Fruit fly (Drosophila melanogaster) whole organism, embryonic: ENCODE measurements around the gene mei-218.

Experiments used
- Atf6 ChIP-seq: fragments of 200-800 bp; sonication (Bioruptor generic); IDR thresholded peaks from 2 replicates; pipeline ENCODE4 v1.3.6; 2022; ENCODE audit warnings: missing biosample characterization, missing genetic modification characterization
- CG10462 ChIP-seq: fragments of 200-800 bp; sonication (Bioruptor generic); optimal IDR thresholded peaks from 2 replicates; lab custom pipeline; 2016; ENCODE audit warnings: missing biosample characterization, missing genetic modification characterization
- CG10543 ChIP-seq: fragments of 200-800 bp; sonication (Bioruptor generic); optimal IDR thresholded peaks from 3 replicates; lab custom pipeline; 2017; ENCODE audit warnings: missing biosample characterization, mild to moderate bottlenecking, missing genetic modification characterization, moderate library complexity
- CG10654 ChIP-seq: fragments of 200-800 bp; sonication (Bioruptor generic); optimal IDR thresholded peaks from 2 replicates; lab custom pipeline; 2016; ENCODE audit warnings: missing biosample characterization, missing genetic modification characterization
- CG11560 ChIP-seq: fragments of 200-800 bp; sonication (Bioruptor generic); IDR thresholded peaks from 3 replicates; pipeline ENCODE4 v1.3.6; 2022; ENCODE audit warnings: missing biosample characterization, missing genetic modification characterization
- CG14014 ChIP-seq: fragments of 200-800 bp; sonication (Bioruptor generic); IDR thresholded peaks from 2 replicates; pipeline ENCODE4 v1.3.6; 2022; ENCODE audit warnings: missing biosample characterization, missing genetic modification characterization
- CG14050 ChIP-seq: fragments of 200-800 bp; sonication (Bioruptor generic); IDR thresholded peaks from 3 replicates; pipeline ENCODE4 v1.3.6; 2022; ENCODE audit warnings: missing biosample characterization, missing genetic modification characterization
- CG15011 ChIP-seq: fragments of 200-800 bp; sonication (Bioruptor generic); optimal IDR thresholded peaks from 3 replicates; lab custom pipeline; 2018; ENCODE audit warnings: missing biosample characterization, mild to moderate bottlenecking, missing genetic modification characterization
- CG15514 ChIP-seq: fragments of 200-800 bp; sonication (Bioruptor generic); optimal IDR thresholded peaks from 3 replicates; lab custom pipeline; 2017; ENCODE audit warnings: missing biosample characterization, missing genetic modification characterization, mild to moderate bottlenecking, moderate library complexity, missing genetic modification reagents
- CG1603 ChIP-seq: fragments of 200-800 bp; sonication (Bioruptor generic); optimal IDR thresholded peaks from 2 replicates; lab custom pipeline; 2019; ENCODE audit warnings: missing biosample characterization, mild to moderate bottlenecking, missing genetic modification characterization, moderate library complexity
- CG1647 ChIP-seq: fragments of 200-800 bp; sonication (Bioruptor generic); optimal IDR thresholded peaks from 3 replicates; lab custom pipeline; 2016; ENCODE audit warnings: missing biosample characterization, missing genetic modification characterization
- CG18011 ChIP-seq: fragments of 200-800 bp; sonication (Bioruptor generic); optimal IDR thresholded peaks from 2 replicates; lab custom pipeline; 2017; ENCODE audit warnings: missing biosample characterization, missing genetic modification characterization, mild to moderate bottlenecking, moderate library complexity, missing genotype
- CG2116 ChIP-seq: fragments of 200-800 bp; sonication (Bioruptor generic); optimal IDR thresholded peaks from 3 replicates; lab custom pipeline; 2018; ENCODE audit warnings: missing biosample characterization, mild to moderate bottlenecking, missing genetic modification characterization
- CG2199 ChIP-seq: fragments of 200-800 bp; sonication (Bioruptor generic); IDR thresholded peaks from 3 replicates; pipeline ENCODE4 v1.3.6; 2022; ENCODE audit warnings: missing biosample characterization, missing genetic modification characterization
- CG2202 ChIP-seq: fragments of 200-800 bp; sonication (Bioruptor generic); optimal IDR thresholded peaks from 2 replicates; lab custom pipeline; 2018; ENCODE audit warnings: missing biosample characterization, mild to moderate bottlenecking, missing genetic modification characterization
- CG2875 ChIP-seq: fragments of 200-800 bp; sonication (Bioruptor generic); optimal IDR thresholded peaks from 2 replicates; lab custom pipeline; 2017; ENCODE audit warnings: missing biosample characterization, mild to moderate bottlenecking, missing genetic modification characterization, missing genetic modification reagents
- CG31388 ChIP-seq: fragments of 200-800 bp; sonication (Bioruptor generic); optimal IDR thresholded peaks from 2 replicates; lab custom pipeline; 2016; ENCODE audit warnings: missing biosample characterization, missing genetic modification characterization
- CG33557 ChIP-seq: fragments of 200-800 bp; sonication (Bioruptor generic); optimal IDR thresholded peaks from 2 replicates; lab custom pipeline; 2019; ENCODE audit warnings: missing biosample characterization, mild to moderate bottlenecking, missing genetic modification characterization, moderate library complexity
- CG3847 ChIP-seq: fragments of 200-800 bp; sonication (Bioruptor generic); IDR thresholded peaks from 2 replicates; pipeline ENCODE4 v1.3.6; 2022; ENCODE audit warnings: missing biosample characterization, missing genetic modification characterization
- CG4820 ChIP-seq: fragments of 200-800 bp; sonication (Bioruptor generic); optimal IDR thresholded peaks from 3 replicates; lab custom pipeline; 2016; ENCODE audit warnings: missing biosample characterization, missing genetic modification characterization
- CG7928 ChIP-seq: fragments of 200-800 bp; sonication (Bioruptor generic); optimal IDR thresholded peaks from 2 replicates; lab custom pipeline; 2017; ENCODE audit warnings: missing biosample characterization, mild to moderate bottlenecking, missing genetic modification characterization
- CG8359 ChIP-seq: fragments of 200-800 bp; sonication (Bioruptor generic); optimal IDR thresholded peaks from 2 replicates; lab custom pipeline; 2017; ENCODE audit warnings: missing biosample characterization, mild to moderate bottlenecking, missing genetic modification characterization, borderline replicate concordance
- Dek ChIP-seq: fragments of 200-800 bp; sonication (Bioruptor generic); optimal IDR thresholded peaks from 3 replicates; lab custom pipeline; 2019; ENCODE audit warnings: missing biosample characterization, mild to moderate bottlenecking, missing genetic modification characterization, moderate library complexity
- Dll ChIP-seq: fragments of 200-800 bp; sonication (Bioruptor generic); IDR thresholded peaks from 4 replicates; pipeline ENCODE4 v1.3.6; 2022; ENCODE audit warnings: missing biosample characterization, missing genetic modification characterization; ENCODE audit not compliant: partially characterized antibody
- HLH4C ChIP-seq: fragments of 200-800 bp; sonication (Bioruptor generic); IDR thresholded peaks from 3 replicates; pipeline ENCODE4 v1.3.6; 2022; ENCODE audit warnings: missing biosample characterization, missing genetic modification characterization; ENCODE audit not compliant: partially characterized antibody
- HmgD ChIP-seq: fragments of 200-800 bp; sonication (Bioruptor generic); optimal IDR thresholded peaks from 3 replicates; lab custom pipeline; 2016; ENCODE audit warnings: missing biosample characterization, missing genetic modification characterization
- Hmx ChIP-seq: fragments of 200-800 bp; sonication (Bioruptor generic); optimal IDR thresholded peaks from 2 replicates; lab custom pipeline; 2016; ENCODE audit warnings: missing biosample characterization, missing genetic modification characterization
- Hr39 ChIP-seq: fragments of >200 bp; optimal IDR thresholded peaks from 2 replicates; lab custom pipeline; 2017
- Jarid2 ChIP-seq: fragments of 200-800 bp; sonication (Bioruptor generic); optimal IDR thresholded peaks from 3 replicates; lab custom pipeline; 2017; ENCODE audit warnings: mild to moderate bottlenecking, missing biosample characterization, missing genetic modification reagents, missing genetic modification characterization
- NC2β ChIP-seq: fragments of 200-800 bp; sonication (Bioruptor generic); optimal IDR thresholded peaks from 2 replicates; lab custom pipeline; 2016; ENCODE audit warnings: missing biosample characterization, missing genetic modification characterization
- Usf ChIP-seq: fragments of 200-800 bp; sonication (Bioruptor generic); optimal IDR thresholded peaks from 2 replicates; lab custom pipeline; 2017; ENCODE audit warnings: missing genotype, missing biosample characterization, missing genetic modification characterization
- al ChIP-seq: fragments of 200-800 bp; sonication (Bioruptor generic); IDR thresholded peaks from 2 replicates; pipeline ENCODE4 v1.3.6; 2022; ENCODE audit warnings: missing biosample characterization, missing genetic modification characterization
- aop ChIP-seq: fragments of 200-800 bp; sonication (Bioruptor generic); IDR thresholded peaks from 2 replicates; pipeline ENCODE4 v1.3.6; 2022; ENCODE audit warnings: missing biosample characterization, missing genetic modification characterization
- bbx ChIP-seq: fragments of 200-800 bp; sonication (Bioruptor generic); IDR thresholded peaks from 2 replicates; pipeline ENCODE4 v1.3.6; 2022; ENCODE audit warnings: missing biosample characterization, missing genetic modification characterization; ENCODE audit not compliant: partially characterized antibody
- bowl ChIP-seq: fragments of 200-800 bp; sonication (Bioruptor generic); IDR thresholded peaks from 2 replicates; pipeline ENCODE4 v1.3.6; 2022; ENCODE audit warnings: missing biosample characterization, missing genetic modification characterization
- dan ChIP-seq: fragments of 200-800 bp; sonication (Bioruptor generic); IDR thresholded peaks from 2 replicates; pipeline ENCODE4 v1.3.6; 2022; ENCODE audit warnings: missing biosample characterization, missing genetic modification characterization
- esg ChIP-seq: fragments of 200-800 bp; sonication (Bioruptor generic); conservative IDR thresholded peaks from 2 replicates; pipeline ENCODE4 v1.3.6; 2022; ENCODE audit warnings: missing biosample characterization, missing genetic modification characterization
- pan ChIP-seq, 4 experiments: fragments of >200 bp in 3 of 4; fragments of 200-800 bp in 1 of 4; sonication (Bioruptor generic) in 1 of 4; optimal IDR thresholded peaks in 3 of 4; IDR thresholded peaks in 1 of 4; 2 replicates each; pipeline versions ENCODE4 v1.3.6 to Lab custom; 2017 to 2022; ENCODE audit warnings: missing biosample characterization in 2 of 4, missing genetic modification characterization in 2 of 4, mixed read lengths in 1 of 4
- pfk ChIP-seq: fragments of 200-800 bp; sonication (Bioruptor generic); optimal IDR thresholded peaks from 2 replicates; lab custom pipeline; 2018; ENCODE audit warnings: missing biosample characterization, mild to moderate bottlenecking, missing genetic modification characterization, moderate library complexity
- pho ChIP-seq: fragments of 200-800 bp; sonication (Bioruptor generic); optimal IDR thresholded peaks from 2 replicates; lab custom pipeline; 2016; ENCODE audit warnings: missing biosample characterization, missing genetic modification characterization
- prd ChIP-seq, 3 experiments: fragments of >200 bp in 2 of 3; fragments of 200-800 bp in 1 of 3; sonication (Bioruptor generic) in 1 of 3; optimal IDR thresholded peaks in 2 of 3; IDR thresholded peaks in 1 of 3; 2 replicates in 2 of 3; 3 replicates in 1 of 3; pipeline versions ENCODE4 v1.3.6 to Lab custom; 2017 to 2022; ENCODE audit warnings: missing biosample characterization in 1 of 3, missing genetic modification characterization in 1 of 3
- ro ChIP-seq: fragments of 200-800 bp; sonication (Bioruptor generic); IDR thresholded peaks from 2 replicates; pipeline ENCODE4 v1.3.6; 2022; ENCODE audit warnings: missing biosample characterization, missing genetic modification characterization
- sens-2 ChIP-seq: fragments of 200-800 bp; sonication (Bioruptor generic); IDR thresholded peaks from 2 replicates; pipeline ENCODE4 v1.3.6; 2022; ENCODE audit warnings: missing biosample characterization, missing genetic modification characterization
- slbo ChIP-seq: fragments of 200-800 bp; sonication (Bioruptor generic); IDR thresholded peaks from 2 replicates; pipeline ENCODE4 v1.3.6; 2022; ENCODE audit warnings: missing biosample characterization, missing genetic modification characterization
- slp2 ChIP-seq: fragments of 200-800 bp; sonication (Bioruptor generic); optimal IDR thresholded peaks from 2 replicates; lab custom pipeline; 2016; ENCODE audit warnings: missing biosample characterization, missing genetic modification characterization
- sr ChIP-seq: fragments of 200-800 bp; sonication (Bioruptor generic); IDR thresholded peaks from 3 replicates; pipeline ENCODE4 v1.3.6; 2022; ENCODE audit warnings: missing biosample characterization, missing genetic modification characterization
- usp ChIP-seq: fragments of >200 bp; optimal IDR thresholded peaks from 2 replicates; lab custom pipeline; 2017; ENCODE audit warnings: missing biosample characterization, missing genetic modification characterization
- vfl ChIP-seq: fragments of 200-800 bp; sonication (Bioruptor generic); optimal IDR thresholded peaks from 2 replicates; lab custom pipeline; 2016; ENCODE audit warnings: missing biosample characterization, missing genetic modification characterization

Gene mei-218

dm6 chrX:17129733-17130466, 12.9 kb downstream of the mei-218 start (continued):
- TF ChIP-seq HmgD (GFP tag; lab: Kevin White, UChicago) (no peak), slp2 (GFP tag; lab: Kevin White, UChicago) (no peak), al (peak; percentile 74), CG14050 (GFP tag; lab: Robert Waterston, UW) (peak; percentile 69; the same call in 2 of the 3 replicates), Atf6 (GFP tag; lab: Robert Waterston, UW) (peak; percentile 70; the same call in 1 of the 2 replicates), Usf (peak; percentile 41), CG3847 (GFP tag; lab: Robert Waterston, UW) (peak; percentile 78), CG14014 (GFP tag; lab: Robert Waterston, UW) (peak; percentile 81), HLH4C (GFP tag; lab: Robert Waterston, UW) (no peak), CG4820 (GFP tag; lab: Kevin White, UChicago) (peak; percentile 50), slbo (peak; percentile 82), dan (GFP tag; lab: Robert Waterston, UW) (no peak), usp (GFP tag; lab: Kevin White, UChicago) (no peak), Dek (tag; lab: Kevin White, UChicago) (peak; percentile 79), Dll (GFP tag; lab: Robert Waterston, UW) (no peak), CG2202 (tag; lab: Kevin White, UChicago) (peak; percentile 35), CG15011 (GFP tag; lab: Kevin White, UChicago) (peak; percentile 29), sr (GFP tag; lab: Robert Waterston, UW) (no peak), aop (no peak), CG7928 (GFP tag; lab: Kevin White, UChicago) (peak; percentile 22), prd (optimal IDR thresholded peaks at IDR 0.05; lab: Kevin White, UChicago) (no peak), prd (GFP tag; IDR thresholded peaks at IDR 0.05; lab: Robert Waterston, UW) (peak; percentile 80), ro (GFP tag; lab: Robert Waterston, UW) (no peak), CG1603 (tag; lab: Kevin White, UChicago) (no peak), CG8359 (GFP tag; lab: Kevin White, UChicago) (peak; percentile 36), esg (peak; percentile 73), CG18011 (peak; percentile 32), CG2116 (GFP tag; lab: Kevin White, UChicago) (peak; percentile 23), Hmx (GFP tag; lab: Kevin White, UChicago) (no peak), CG31388 (peak; percentile 37), CG10462 (peak; percentile 27), Hr39 (no peak), pho (GFP tag; lab: Kevin White, UChicago) (no peak), pan (optimal IDR thresholded peaks at IDR 0.05; lab: Kevin White, UChicago) (no peak), pan (GFP tag; optimal IDR thresholded peaks at IDR 0.05 in 1 of 2, IDR thresholded peaks at IDR 0.05 in 1 of 2) (peak in 1 of 2 experiments; percentile 85), Jarid2 (GFP tag; lab: Kevin White, UChicago) (no peak), CG11560 (no peak), CG33557 (GFP tag; lab: Kevin White, UChicago) (peak; percentile 29), bowl (0 out of 2 replicates have a peak, but pooled peaks have one; percentile 36), CG1647 (GFP tag; lab: Kevin White, UChicago) (no peak), NC2β (GFP tag; lab: Kevin White, UChicago) (no peak), CG15514 (GFP tag; lab: Kevin White, UChicago) (peak; percentile 63), bbx (GFP tag; lab: Robert Waterston, UW) (no peak), sens-2 (GFP tag; lab: Robert Waterston, UW) (peak; percentile 41; the same call in 1 of the 2 replicates), pfk (no peak), CG10654 (GFP tag; lab: Kevin White, UChicago) (peak; percentile 66), CG2199 (GFP tag; lab: Robert Waterston, UW) (0 out of 3 replicates have a peak, but pooled peaks have one; percentile 54), CG10543 (GFP tag; lab: Kevin White, UChicago) (peak; percentile 79), vfl (GFP tag; lab: Kevin White, UChicago) (peak; percentile 58), CG2875 (GFP tag; lab: Kevin White, UChicago) (peak; percentile 73)
